Fruit fly (Drosophila melanogaster) whole organism, embryonic: ENCODE measurements around the gene Bicra.

ENCODE experiments used
- Blimp-1 ChIP-seq: fragments of 200-800 bp; sonication (Bioruptor generic); optimal IDR thresholded peaks from 3 replicates; lab custom pipeline; 2018; ENCODE audit warnings: missing biosample characterization, missing genetic modification characterization, mild to moderate bottlenecking, moderate library complexity, missing genetic modification reagents
- CG11093 ChIP-seq: fragments of 200-800 bp; sonication (Bioruptor generic); IDR thresholded peaks from 3 replicates; pipeline ENCODE4 v1.3.6; 2022; ENCODE audit warnings: missing biosample characterization, missing genetic modification characterization
- CG11456 ChIP-seq: fragments of 200-800 bp; sonication (Bioruptor generic); IDR thresholded peaks from 3 replicates; pipeline ENCODE4 v1.3.6; 2022; ENCODE audit warnings: missing biosample characterization, missing genetic modification characterization
- CG14014 ChIP-seq: fragments of 200-800 bp; sonication (Bioruptor generic); IDR thresholded peaks from 2 replicates; pipeline ENCODE4 v1.3.6; 2022; ENCODE audit warnings: missing biosample characterization, missing genetic modification characterization
- CG15073 ChIP-seq: fragments of 200-800 bp; sonication (Bioruptor generic); optimal IDR thresholded peaks from 2 replicates; lab custom pipeline; 2016; ENCODE audit warnings: missing biosample characterization, missing genetic modification characterization
- CG15514 ChIP-seq: fragments of 200-800 bp; sonication (Bioruptor generic); optimal IDR thresholded peaks from 3 replicates; lab custom pipeline; 2017; ENCODE audit warnings: missing biosample characterization, missing genetic modification characterization, mild to moderate bottlenecking, moderate library complexity, missing genetic modification reagents
- CG15696 ChIP-seq: fragments of 200-800 bp; sonication (Bioruptor generic); optimal IDR thresholded peaks from 2 replicates; lab custom pipeline; 2019; ENCODE audit warnings: missing biosample characterization, mild to moderate bottlenecking, missing genetic modification characterization, moderate library complexity
- CG1602 ChIP-seq: fragments of 200-800 bp; sonication (Bioruptor generic); optimal IDR thresholded peaks from 3 replicates; lab custom pipeline; 2016; ENCODE audit warnings: missing biosample characterization, missing genetic modification characterization
- CG1647 ChIP-seq: fragments of 200-800 bp; sonication (Bioruptor generic); optimal IDR thresholded peaks from 3 replicates; lab custom pipeline; 2016; ENCODE audit warnings: missing biosample characterization, missing genetic modification characterization
- CG18619 ChIP-seq: fragments of 200-800 bp; sonication (Bioruptor generic); optimal IDR thresholded peaks from 3 replicates; lab custom pipeline; 2017; ENCODE audit warnings: missing biosample characterization, mild to moderate bottlenecking, missing genetic modification characterization
- CG2116 ChIP-seq: fragments of 200-800 bp; sonication (Bioruptor generic); optimal IDR thresholded peaks from 3 replicates; lab custom pipeline; 2018; ENCODE audit warnings: missing biosample characterization, mild to moderate bottlenecking, missing genetic modification characterization
- CG43689 ChIP-seq: fragments of 200-800 bp; sonication (Bioruptor generic); IDR thresholded peaks from 2 replicates; pipeline ENCODE4 v1.3.6; 2022; ENCODE audit warnings: missing biosample characterization, missing genetic modification characterization
- CG4820 ChIP-seq: fragments of 200-800 bp; sonication (Bioruptor generic); optimal IDR thresholded peaks from 3 replicates; lab custom pipeline; 2016; ENCODE audit warnings: missing biosample characterization, missing genetic modification characterization
- CG7987 ChIP-seq: fragments of 200-800 bp; sonication (Bioruptor generic); optimal IDR thresholded peaks from 2 replicates; lab custom pipeline; 2018; ENCODE audit warnings: missing biosample characterization, mild to moderate bottlenecking, missing genetic modification characterization, moderate library complexity
- CG8924 ChIP-seq: fragments of 200-800 bp; optimal IDR thresholded peaks from 3 replicates; lab custom pipeline; 2019; ENCODE audit warnings: missing biosample characterization, mild to moderate bottlenecking, missing genetic modification characterization, moderate library complexity
- CHES-1-like ChIP-seq: fragments of 200-800 bp; sonication (Bioruptor generic); optimal IDR thresholded peaks from 2 replicates; lab custom pipeline; 2016; ENCODE audit warnings: missing biosample characterization, missing genetic modification characterization
- Chrac-16 ChIP-seq: fragments of 200-800 bp; sonication (Bioruptor generic); optimal IDR thresholded peaks from 3 replicates; lab custom pipeline; 2016; ENCODE audit warnings: missing biosample characterization, missing genetic modification characterization
- D19B ChIP-seq: fragments of 200-800 bp; sonication (Bioruptor generic); optimal IDR thresholded peaks from 2 replicates; lab custom pipeline; 2017; ENCODE audit warnings: missing biosample characterization, mild to moderate bottlenecking, missing genetic modification characterization
- E2f1 ChIP-seq: fragments of 200-800 bp; sonication (Bioruptor generic); IDR thresholded peaks from 2 replicates; pipeline ENCODE4 v1.3.6; 2022; ENCODE audit warnings: missing biosample characterization, missing genetic modification characterization
- HLH54F ChIP-seq: fragments of 200-800 bp; sonication (Bioruptor generic); optimal IDR thresholded peaks from 3 replicates; lab custom pipeline; 2016; ENCODE audit warnings: missing biosample characterization, missing genetic modification characterization
- Hey ChIP-seq: fragments of 200-800 bp; sonication (Bioruptor generic); optimal IDR thresholded peaks from 3 replicates; lab custom pipeline; 2018; ENCODE audit warnings: missing biosample characterization, mild to moderate bottlenecking, missing genetic modification characterization
- Hr39 ChIP-seq: fragments of >200 bp; optimal IDR thresholded peaks from 2 replicates; lab custom pipeline; 2017
- Hr51 ChIP-seq, 2 experiments: fragments of 200-800 bp; sonication (Bioruptor generic); optimal IDR thresholded peaks; 2 replicates in 1 of 2; 3 replicates in 1 of 2; lab custom pipeline; 2016 to 2018; ENCODE audit warnings: missing biosample characterization in 2 of 2, missing genetic modification characterization in 2 of 2, mild to moderate bottlenecking in 1 of 2, moderate library complexity in 1 of 2
- Jarid2 ChIP-seq: fragments of 200-800 bp; sonication (Bioruptor generic); optimal IDR thresholded peaks from 3 replicates; lab custom pipeline; 2017; ENCODE audit warnings: mild to moderate bottlenecking, missing biosample characterization, missing genetic modification reagents, missing genetic modification characterization
- MBD-R2 ChIP-seq: fragments of 200-800 bp; sonication (Bioruptor generic); IDR thresholded peaks from 2 replicates; pipeline ENCODE4 v1.3.6; 2022; ENCODE audit warnings: missing biosample characterization, missing genetic modification characterization
- Mad ChIP-seq: fragments of 200-800 bp; sonication (Bioruptor generic); optimal IDR thresholded peaks from 2 replicates; lab custom pipeline; 2016; ENCODE audit warnings: missing biosample characterization, missing genetic modification characterization
- Optix ChIP-seq: fragments of 200-800 bp; sonication (Bioruptor generic); IDR thresholded peaks from 3 replicates; pipeline ENCODE4 v1.3.6; 2022; ENCODE audit warnings: missing biosample characterization, missing genetic modification characterization
- Taf1 ChIP-seq: fragments of 200-800 bp; sonication (Bioruptor generic); IDR thresholded peaks from 2 replicates; pipeline ENCODE4 v1.3.6; 2022; ENCODE audit warnings: missing biosample characterization, missing genetic modification characterization
- Xrp1 ChIP-seq: fragments of 200-800 bp; sonication (Bioruptor generic); IDR thresholded peaks from 2 replicates; pipeline ENCODE4 v1.3.6; 2022; ENCODE audit warnings: missing biosample characterization, missing genetic modification characterization
- YL-1 ChIP-seq: fragments of 200-800 bp; sonication (Bioruptor generic); optimal IDR thresholded peaks from 3 replicates; lab custom pipeline; 2017; ENCODE audit warnings: missing biosample characterization, mild to moderate bottlenecking, missing genetic modification characterization
- bowl ChIP-seq: fragments of 200-800 bp; sonication (Bioruptor generic); IDR thresholded peaks from 2 replicates; pipeline ENCODE4 v1.3.6; 2022; ENCODE audit warnings: missing biosample characterization, missing genetic modification characterization
- chinmo ChIP-seq: fragments of 200-800 bp; sonication (Bioruptor generic); IDR thresholded peaks from 4 replicates; pipeline ENCODE4 v1.3.6; 2022; ENCODE audit warnings: missing biosample characterization, missing genetic modification characterization; ENCODE audit not compliant: partially characterized antibody
- danr ChIP-seq: fragments of 200-800 bp; sonication (Bioruptor generic); IDR thresholded peaks from 2 replicates; pipeline ENCODE4 v1.3.6; 2022; ENCODE audit warnings: missing biosample characterization, missing genetic modification characterization
- dati ChIP-seq: fragments of 200-800 bp; sonication (Bioruptor generic); IDR thresholded peaks from 2 replicates; pipeline ENCODE4 v1.3.6; 2022; ENCODE audit warnings: missing biosample characterization, missing genetic modification characterization
- gfzf ChIP-seq: fragments of 200-800 bp; sonication (Bioruptor generic); optimal IDR thresholded peaks from 2 replicates; lab custom pipeline; 2016; ENCODE audit warnings: missing biosample characterization, mild to moderate bottlenecking, missing genetic modification characterization, moderate library complexity
- h ChIP-seq: fragments of >200 bp; optimal IDR thresholded peaks from 2 replicates; lab custom pipeline; 2017
- ham ChIP-seq: fragments of 200-800 bp; sonication (Bioruptor generic); IDR thresholded peaks from 2 replicates; pipeline ENCODE4 v1.3.6; 2022; ENCODE audit warnings: missing biosample characterization, missing genetic modification characterization
- hb ChIP-seq: fragments of 200-800 bp; sonication (Bioruptor generic); IDR thresholded peaks from 3 replicates; pipeline ENCODE4 v1.3.6; 2022; ENCODE audit warnings: missing biosample characterization, missing genetic modification characterization; ENCODE audit not compliant: partially characterized antibody
- her ChIP-seq: fragments of 200-800 bp; sonication (Bioruptor generic); optimal IDR thresholded peaks from 2 replicates; lab custom pipeline; 2016; ENCODE audit warnings: missing biosample characterization, missing genetic modification characterization
- knrl ChIP-seq: fragments of 200-800 bp; sonication (Bioruptor generic); IDR thresholded peaks from 3 replicates; pipeline ENCODE4 v1.3.6; 2022; ENCODE audit warnings: missing biosample characterization, missing genetic modification characterization; ENCODE audit not compliant: partially characterized antibody
- lov ChIP-seq, 2 experiments: fragments of 200-800 bp in 1 of 2; fragments of >200 bp in 1 of 2; sonication (Bioruptor generic) in 1 of 2; IDR thresholded peaks in 1 of 2; optimal IDR thresholded peaks in 1 of 2; 2 replicates in 1 of 2; 3 replicates in 1 of 2; pipeline versions ENCODE4 v1.3.6 to Lab custom; 2017 to 2022; ENCODE audit warnings: missing biosample characterization in 1 of 2, missing genetic modification characterization in 1 of 2
- pb ChIP-seq: fragments of 200-800 bp; sonication (Bioruptor generic); optimal IDR thresholded peaks from 3 replicates; lab custom pipeline; 2016; ENCODE audit warnings: missing biosample characterization, missing genetic modification characterization
- phol ChIP-seq: fragments of 200-800 bp; sonication (Bioruptor generic); optimal IDR thresholded peaks from 3 replicates; lab custom pipeline; 2018; ENCODE audit warnings: missing biosample characterization, mild to moderate bottlenecking, missing genetic modification characterization, moderate library complexity
- schlank ChIP-seq: fragments of 200-800 bp; sonication (Bioruptor generic); optimal IDR thresholded peaks from 2 replicates; lab custom pipeline; 2018; ENCODE audit warnings: missing biosample characterization, mild to moderate bottlenecking, missing genetic modification characterization
- sd ChIP-seq: fragments of 200-800 bp; sonication (Bioruptor generic); optimal IDR thresholded peaks from 3 replicates; lab custom pipeline; 2018; ENCODE audit warnings: missing biosample characterization, mild to moderate bottlenecking, missing genetic modification characterization, moderate library complexity
- ssp ChIP-seq: fragments of 200-800 bp; sonication (Bioruptor generic); IDR thresholded peaks from 2 replicates; pipeline ENCODE4 v1.3.6; 2022; ENCODE audit warnings: missing biosample characterization, missing genetic modification characterization
- sug ChIP-seq: fragments of 200-800 bp; optimal IDR thresholded peaks from 2 replicates; lab custom pipeline; 2019; ENCODE audit warnings: missing biosample characterization, mild to moderate bottlenecking, missing genetic modification characterization, moderate library complexity
- tap ChIP-seq: fragments of 200-800 bp; optimal IDR thresholded peaks from 3 replicates; lab custom pipeline; 2019; ENCODE audit warnings: missing biosample characterization, mild to moderate bottlenecking, missing genetic modification characterization, moderate library complexity
- wdn ChIP-seq: fragments of 200-800 bp; sonication (Bioruptor generic); IDR thresholded peaks from 2 replicates; pipeline ENCODE4 v1.3.6; 2022; ENCODE audit warnings: missing biosample characterization, missing genetic modification characterization
- wor ChIP-seq: fragments of 200-800 bp; sonication (Bioruptor generic); IDR thresholded peaks from 2 replicates; pipeline ENCODE4 v1.3.6; 2022; ENCODE audit warnings: missing biosample characterization, missing genetic modification characterization

Gene Bicra

DNA sequence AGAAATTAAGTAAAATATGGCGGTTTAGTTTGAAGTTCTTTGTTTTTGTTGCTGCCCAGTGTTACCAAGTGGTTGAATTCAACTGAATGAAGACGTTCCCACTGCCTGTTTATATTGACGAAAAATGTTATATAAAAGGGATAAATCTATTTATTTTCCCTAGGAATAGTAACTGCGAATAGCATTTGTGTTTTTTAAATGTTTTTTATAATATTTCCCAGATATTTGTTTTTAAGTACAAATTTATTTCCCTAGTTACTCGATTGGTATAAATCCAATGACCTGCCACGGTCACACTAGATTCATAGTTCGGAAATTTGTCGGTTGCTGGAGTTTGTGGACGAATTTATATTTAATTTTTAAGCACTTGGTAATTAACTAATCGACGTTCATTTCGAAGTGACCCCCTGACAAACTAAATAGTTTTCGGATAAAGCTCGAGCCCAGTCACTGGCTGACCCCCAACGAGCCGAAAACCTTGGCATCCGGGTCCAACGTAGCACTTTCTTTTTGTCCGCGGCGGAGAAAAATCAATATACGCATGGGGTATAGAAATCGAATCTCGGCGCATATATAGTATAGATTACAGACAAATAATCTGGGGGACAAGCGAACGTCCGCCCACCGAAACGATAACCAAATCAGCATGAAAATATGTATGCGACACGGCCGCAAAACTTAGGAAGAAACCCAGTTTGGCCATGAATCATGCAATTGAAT lies 68.2 kb downstream of the Bicra start, which contains the start of the genes dgt6 and Vha100-1 (continued):
- TF ChIP-seq CG15514 (peak; percentile 62), ham (GFP tag; lab: Robert Waterston, UW) (no peak), sug (peak; percentile 60), tap (tag; lab: Kevin White, UChicago) (no peak), CG1647 (GFP tag; lab: Kevin White, UChicago) (no peak), gfzf (GFP tag; lab: Kevin White, UChicago) (peak; percentile 84), CG1602 (GFP tag; lab: Kevin White, UChicago) (no peak), hb (GFP tag; lab: Robert Waterston, UW) (no peak), pb (GFP tag; lab: Kevin White, UChicago) (no peak), Hr39 (lab: Kevin White, UChicago) (no peak), danr (no peak), CG8924 (tag; lab: Kevin White, UChicago) (no peak), Chrac-16 (GFP tag; lab: Kevin White, UChicago) (no peak), ssp (GFP tag; lab: Robert Waterston, UW) (peak; percentile 87), CG7987 (GFP tag; lab: Kevin White, UChicago) (no peak), schlank (no peak), knrl (GFP tag; lab: Robert Waterston, UW) (no peak; the same call in 2 of the 3 replicates), CG4820 (peak; percentile 29), CG14014 (GFP tag; lab: Robert Waterston, UW) (no peak), CG11456 (no peak), chinmo (GFP tag; lab: Robert Waterston, UW) (no peak), CG43689 (no peak), Mad (GFP tag; lab: Kevin White, UChicago) (no peak), phol (peak; percentile 85), Blimp-1 (GFP tag; lab: Kevin White, UChicago) (no peak), her (GFP tag; lab: Kevin White, UChicago) (no peak), CHES-1-like (GFP tag; lab: Kevin White, UChicago) (no peak), sd (tag; lab: Kevin White, UChicago) (no peak), bowl (GFP tag; lab: Robert Waterston, UW) (no peak), h (lab: Kevin White, UChicago) (no peak), E2f1 (GFP tag; lab: Robert Waterston, UW) (no peak), YL-1 (GFP tag; lab: Kevin White, UChicago) (peak; percentile 39), HLH54F (GFP tag; lab: Kevin White, UChicago) (no peak), wdn (GFP tag; lab: Robert Waterston, UW) (no peak), CG18619 (GFP tag; lab: Kevin White, UChicago) (no peak), CG15073 (no peak), CG15696 (peak; percentile 34), Hr51 (GFP tag; optimal IDR thresholded peaks at IDR 0.05; lab: Kevin White, UChicago) (no peak), Jarid2 (GFP tag; lab: Kevin White, UChicago) (peak; percentile 32), wor (GFP tag; lab: Robert Waterston, UW) (no peak), CG11093 (no peak), lov (optimal IDR thresholded peaks at IDR 0.05; lab: Kevin White, UChicago) (no peak), lov (GFP tag; IDR thresholded peaks at IDR 0.05; lab: Robert Waterston, UW) (0 out of 3 replicates have a peak, but pooled peaks have one; percentile 11), Optix (GFP tag; lab: Robert Waterston, UW) (no peak), CG2116 (GFP tag; lab: Kevin White, UChicago) (peak; percentile 57), MBD-R2 (GFP tag; lab: Robert Waterston, UW) (peak; percentile 65), D19B (no peak), Xrp1 (GFP tag; lab: Robert Waterston, UW) (peak; percentile 40; the same call in 1 of the 2 replicates), Taf1 (GFP tag; lab: Robert Waterston, UW) (no peak), dati (GFP tag; lab: Robert Waterston, UW) (no peak), Hey (tag; lab: Kevin White, UChicago) (no peak)
